Fruit fly (Drosophila melanogaster) whole organism, prepupa: Measurements from ENCODE around the gene CG31855.
A peak's percentile ranks its signal among the peaks of the same experiment; 100 is the strongest.

Experiments used
- Blimp-1 ChIP-seq: fragments of 200-800 bp; sonication (Bioruptor generic); optimal IDR thresholded peaks from 3 replicates; lab custom pipeline; 2017; ENCODE audit warnings: missing biosample characterization, missing genetic modification characterization, mild to moderate bottlenecking, moderate library complexity, missing genetic modification reagents
- CG10669 ChIP-seq: fragments of 200-800 bp; sonication (Bioruptor generic); optimal IDR thresholded peaks from 3 replicates; lab custom pipeline; 2018; ENCODE audit warnings: missing biosample characterization, mild to moderate bottlenecking, missing genetic modification characterization, moderate library complexity
- CG11294 ChIP-seq: fragments of 200-800 bp; sonication (Bioruptor generic); IDR thresholded peaks from 2 replicates; pipeline ENCODE4 v1.3.6; 2022; ENCODE audit warnings: missing biosample characterization, missing genetic modification characterization
- CG11762 ChIP-seq: fragments of 200-800 bp; sonication (Bioruptor generic); optimal IDR thresholded peaks from 3 replicates; lab custom pipeline; 2016; ENCODE audit warnings: missing biosample characterization, missing genetic modification characterization; ENCODE audit not compliant: insufficient read depth
- CG15336 ChIP-seq: fragments of 200-800 bp; sonication (Bioruptor generic); IDR thresholded peaks from 2 replicates; pipeline ENCODE4 v1.3.6; 2022; ENCODE audit warnings: missing biosample characterization, missing genetic modification characterization
- CG1621 ChIP-seq: fragments of 200-800 bp; sonication (Bioruptor generic); optimal IDR thresholded peaks from 3 replicates; lab custom pipeline; 2018; ENCODE audit warnings: missing biosample characterization, mild to moderate bottlenecking, missing genetic modification characterization
- CG16779 ChIP-seq: fragments of 200-800 bp; sonication (Bioruptor generic); optimal IDR thresholded peaks from 3 replicates; lab custom pipeline; 2017; ENCODE audit warnings: missing biosample characterization, mild to moderate bottlenecking, missing genetic modification characterization
- CG3032 ChIP-seq: fragments of 200-800 bp; optimal IDR thresholded peaks from 2 replicates; lab custom pipeline; 2019; ENCODE audit warnings: missing biosample characterization, mild to moderate bottlenecking, missing genetic modification characterization, moderate library complexity
- CG31627 ChIP-seq: fragments of 200-800 bp; sonication (Bioruptor generic); optimal IDR thresholded peaks from 3 replicates; lab custom pipeline; 2016; ENCODE audit warnings: missing biosample characterization, missing genetic modification characterization
- CG34406 ChIP-seq: fragments of 200-800 bp; sonication (Bioruptor generic); optimal IDR thresholded peaks from 3 replicates; lab custom pipeline; 2016; ENCODE audit warnings: missing biosample characterization, missing genetic modification characterization
- CG3919 ChIP-seq: fragments of 200-800 bp; sonication (Bioruptor generic); optimal IDR thresholded peaks from 3 replicates; lab custom pipeline; 2016; ENCODE audit warnings: missing biosample characterization, missing genetic modification characterization
- CG4318 ChIP-seq: fragments of 200-800 bp; sonication (Bioruptor generic); optimal IDR thresholded peaks from 3 replicates; lab custom pipeline; 2017; ENCODE audit warnings: missing biosample characterization, mild to moderate bottlenecking, missing genetic modification characterization
- CG6163 ChIP-seq: fragments of 200-800 bp; sonication (Bioruptor generic); IDR thresholded peaks from 3 replicates; pipeline ENCODE4 v1.3.6; 2022; ENCODE audit warnings: missing biosample characterization, missing genetic modification characterization
- CG6792 ChIP-seq: fragments of 200-800 bp; sonication (Bioruptor generic); optimal IDR thresholded peaks from 3 replicates; lab custom pipeline; 2016; ENCODE audit warnings: missing biosample characterization, missing genetic modification characterization
- CG6808 ChIP-seq: fragments of 200-800 bp; sonication (Bioruptor generic); optimal IDR thresholded peaks from 3 replicates; lab custom pipeline; 2017; ENCODE audit warnings: missing biosample characterization, missing genetic modification characterization, mild to moderate bottlenecking, moderate library complexity, missing genetic modification reagents
- CG6854 ChIP-seq: fragments of 200-800 bp; sonication (Bioruptor generic); optimal IDR thresholded peaks from 2 replicates; lab custom pipeline; 2017; ENCODE audit warnings: missing biosample characterization, mild to moderate bottlenecking, missing genetic modification characterization
- CG7368 ChIP-seq: fragments of 200-800 bp; sonication (Bioruptor generic); optimal IDR thresholded peaks from 3 replicates; lab custom pipeline; 2016; ENCODE audit warnings: missing biosample characterization, missing genetic modification characterization
- CG8319 ChIP-seq: fragments of 200-800 bp; sonication (Bioruptor generic); optimal IDR thresholded peaks from 3 replicates; lab custom pipeline; 2016; ENCODE audit warnings: missing biosample characterization, missing genetic modification characterization
- CG8632 ChIP-seq: fragments of 200-800 bp; sonication (Bioruptor generic); optimal IDR thresholded peaks from 3 replicates; lab custom pipeline; 2016; ENCODE audit warnings: missing biosample characterization, missing genetic modification characterization
- CG9139 ChIP-seq: fragments of 200-800 bp; sonication (Bioruptor generic); optimal IDR thresholded peaks from 3 replicates; lab custom pipeline; 2017; ENCODE audit warnings: missing biosample characterization, mild to moderate bottlenecking, missing genetic modification characterization
- Eip93F ChIP-seq: fragments of 200-800 bp; sonication (Bioruptor generic); optimal IDR thresholded peaks from 2 replicates; lab custom pipeline; 2016; ENCODE audit warnings: missing biosample characterization, mild to moderate bottlenecking, missing genetic modification characterization
- Ets21C ChIP-seq: fragments of 200-800 bp; sonication (Bioruptor generic); optimal IDR thresholded peaks from 3 replicates; lab custom pipeline; 2016; ENCODE audit warnings: missing biosample characterization, missing genetic modification characterization
- Ets96B ChIP-seq: fragments of 200-800 bp; optimal IDR thresholded peaks from 2 replicates; lab custom pipeline; 2019; ENCODE audit warnings: missing biosample characterization, mild to moderate bottlenecking, missing genetic modification characterization, moderate library complexity
- Hr38 ChIP-seq: sonication (Bioruptor generic); optimal IDR thresholded peaks from 2 replicates; lab custom pipeline; 2016; ENCODE audit warnings: missing biosample characterization, missing genetic modification characterization
- Hr39 ChIP-seq: fragments of 200-800 bp; sonication (Bioruptor generic); optimal IDR thresholded peaks from 2 replicates; lab custom pipeline; 2016; ENCODE audit warnings: missing biosample characterization, missing genetic modification characterization
- Hr4 ChIP-seq: fragments of 200-800 bp; sonication (Bioruptor generic); optimal IDR thresholded peaks from 3 replicates; lab custom pipeline; 2016; ENCODE audit warnings: missing biosample characterization, missing genetic modification characterization
- Met ChIP-seq: fragments of 200-800 bp; sonication (Bioruptor generic); optimal IDR thresholded peaks from 3 replicates; lab custom pipeline; 2016; ENCODE audit warnings: missing biosample characterization, missing genetic modification characterization
- OdsH ChIP-seq: fragments of 200-800 bp; sonication (Bioruptor generic); optimal IDR thresholded peaks from 3 replicates; lab custom pipeline; 2016; ENCODE audit warnings: missing biosample characterization, missing genetic modification characterization
- Smox ChIP-seq: fragments of 200-800 bp; sonication (Bioruptor generic); optimal IDR thresholded peaks from 3 replicates; lab custom pipeline; 2016; ENCODE audit warnings: missing biosample characterization, missing genetic modification characterization
- Sox15 ChIP-seq: fragments of 200-800 bp; sonication (Bioruptor generic); optimal IDR thresholded peaks from 3 replicates; lab custom pipeline; 2016; ENCODE audit warnings: missing biosample characterization, missing genetic modification characterization
- acj6 ChIP-seq: fragments of 200-800 bp; sonication (Bioruptor generic); optimal IDR thresholded peaks from 3 replicates; lab custom pipeline; 2016; ENCODE audit warnings: missing biosample characterization, missing genetic modification characterization
- cyc ChIP-seq: fragments of 200-800 bp; sonication (Bioruptor generic); optimal IDR thresholded peaks from 3 replicates; lab custom pipeline; 2016; ENCODE audit warnings: missing biosample characterization, missing genetic modification characterization
- dac ChIP-seq: fragments of 200-800 bp; sonication (Bioruptor generic); optimal IDR thresholded peaks from 2 replicates; lab custom pipeline; 2017; ENCODE audit warnings: missing biosample characterization, mild to moderate bottlenecking, missing genetic modification characterization
- dsx ChIP-seq: fragments of 200-800 bp; optimal IDR thresholded peaks from 3 replicates; lab custom pipeline; 2019; ENCODE audit warnings: missing biosample characterization, mild to moderate bottlenecking, missing genetic modification characterization, moderate library complexity; ENCODE audit not compliant: poor library complexity, severe bottlenecking
- esn ChIP-seq: fragments of 200-800 bp; sonication (Bioruptor generic); optimal IDR thresholded peaks from 2 replicates; lab custom pipeline; 2016; ENCODE audit warnings: missing biosample characterization, mild to moderate bottlenecking, missing genetic modification characterization, moderate library complexity
- fd85E ChIP-seq: fragments of 200-800 bp; sonication (Bioruptor generic); optimal IDR thresholded peaks from 3 replicates; lab custom pipeline; 2016; ENCODE audit warnings: missing biosample characterization, missing genetic modification characterization
- fkh ChIP-seq: fragments of 200-800 bp; sonication (Bioruptor generic); optimal IDR thresholded peaks from 3 replicates; lab custom pipeline; 2017; ENCODE audit warnings: missing biosample characterization, mild to moderate bottlenecking, missing genetic modification characterization, moderate library complexity
- net ChIP-seq: fragments of 200-800 bp; sonication (Bioruptor generic); optimal IDR thresholded peaks from 3 replicates; lab custom pipeline; 2016; ENCODE audit warnings: missing biosample characterization, missing genetic modification characterization
- pdm3 ChIP-seq: fragments of 200-800 bp; sonication (Bioruptor generic); optimal IDR thresholded peaks from 3 replicates; lab custom pipeline; 2016; ENCODE audit warnings: missing biosample characterization, missing genetic modification characterization
- salr ChIP-seq, 2 experiments: fragments of 200-800 bp; sonication (Bioruptor generic); optimal IDR thresholded peaks; 3 replicates each; lab custom pipeline; 2016 to 2018; ENCODE audit warnings: missing biosample characterization in 2 of 2, missing genetic modification characterization in 2 of 2, mild to moderate bottlenecking in 1 of 2
- spab ChIP-seq: fragments of 200-800 bp; sonication (Bioruptor generic); optimal IDR thresholded peaks from 2 replicates; lab custom pipeline; 2017; ENCODE audit warnings: missing biosample characterization, mild to moderate bottlenecking, missing genetic modification characterization, missing genetic modification reagents
- ss ChIP-seq, 2 experiments: fragments of 200-800 bp; sonication (Bioruptor generic); optimal IDR thresholded peaks; 2 replicates in 1 of 2; 3 replicates in 1 of 2; lab custom pipeline; 2017 to 2018; ENCODE audit warnings: mild to moderate bottlenecking in 2 of 2, missing biosample characterization in 2 of 2, missing genetic modification characterization in 2 of 2, moderate library complexity in 1 of 2
- svp ChIP-seq: fragments of 200-800 bp; sonication (Bioruptor generic); peaks from one replicate; lab custom pipeline; 2016; ENCODE audit warnings: missing biosample characterization, missing genetic modification characterization
- topi ChIP-seq: fragments of 200-800 bp; sonication (Bioruptor generic); optimal IDR thresholded peaks from 3 replicates; lab custom pipeline; 2016; ENCODE audit warnings: missing biosample characterization, missing genetic modification characterization
- vri ChIP-seq: fragments of 200-800 bp; sonication (Bioruptor generic); optimal IDR thresholded peaks from 3 replicates; lab custom pipeline; 2016; ENCODE audit warnings: missing biosample characterization, mild to moderate bottlenecking, missing genetic modification characterization

The CG31855 gene

DNA sequence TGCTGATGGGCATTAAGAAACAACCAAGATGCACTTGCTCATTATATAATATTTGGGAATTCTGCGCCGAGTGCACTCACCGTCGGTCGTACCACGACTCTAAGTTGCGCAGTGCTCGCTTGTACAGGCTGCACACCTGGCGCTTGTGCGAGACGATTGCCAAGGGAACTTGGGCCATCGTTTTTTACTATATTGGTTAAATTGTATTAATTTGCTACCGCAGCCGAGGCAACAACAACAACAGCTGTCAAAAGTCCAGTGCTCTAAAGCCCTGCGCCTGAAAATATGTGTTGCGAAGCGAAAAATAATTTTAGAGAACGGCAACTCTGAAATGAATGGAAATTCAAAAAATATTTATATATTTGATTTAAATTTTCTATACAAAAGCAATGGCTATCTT, 1.8 kb downstream of the CG31855 start, which contains the start of gene ND-B22 (continued):
- no peak for TF ChIP-seq Sox15
- peak; percentile 18 for TF ChIP-seq CG3919
- TF ChIP-seq acj6 (GFP tag; lab: Kevin White, UChicago), result no peak
- peak; percentile 0 for TF ChIP-seq Hr4 (GFP tag; lab: Kevin White, UChicago)
- TF ChIP-seq CG11762 (GFP tag; lab: Kevin White, UChicago), result no peak
- no peak for TF ChIP-seq CG4318
- TF ChIP-seq CG16779 (tag; lab: Kevin White, UChicago), result no peak
- TF ChIP-seq topi (GFP tag; lab: Kevin White, UChicago), result peak; percentile 51
- peak; percentile 27 for TF ChIP-seq OdsH
- TF ChIP-seq salr (GFP tag; optimal IDR thresholded peaks at IDR 0.05; lab: Kevin White, UChicago), result no peak
- TF ChIP-seq CG7368 (GFP tag; lab: Kevin White, UChicago), result no peak

DNA sequence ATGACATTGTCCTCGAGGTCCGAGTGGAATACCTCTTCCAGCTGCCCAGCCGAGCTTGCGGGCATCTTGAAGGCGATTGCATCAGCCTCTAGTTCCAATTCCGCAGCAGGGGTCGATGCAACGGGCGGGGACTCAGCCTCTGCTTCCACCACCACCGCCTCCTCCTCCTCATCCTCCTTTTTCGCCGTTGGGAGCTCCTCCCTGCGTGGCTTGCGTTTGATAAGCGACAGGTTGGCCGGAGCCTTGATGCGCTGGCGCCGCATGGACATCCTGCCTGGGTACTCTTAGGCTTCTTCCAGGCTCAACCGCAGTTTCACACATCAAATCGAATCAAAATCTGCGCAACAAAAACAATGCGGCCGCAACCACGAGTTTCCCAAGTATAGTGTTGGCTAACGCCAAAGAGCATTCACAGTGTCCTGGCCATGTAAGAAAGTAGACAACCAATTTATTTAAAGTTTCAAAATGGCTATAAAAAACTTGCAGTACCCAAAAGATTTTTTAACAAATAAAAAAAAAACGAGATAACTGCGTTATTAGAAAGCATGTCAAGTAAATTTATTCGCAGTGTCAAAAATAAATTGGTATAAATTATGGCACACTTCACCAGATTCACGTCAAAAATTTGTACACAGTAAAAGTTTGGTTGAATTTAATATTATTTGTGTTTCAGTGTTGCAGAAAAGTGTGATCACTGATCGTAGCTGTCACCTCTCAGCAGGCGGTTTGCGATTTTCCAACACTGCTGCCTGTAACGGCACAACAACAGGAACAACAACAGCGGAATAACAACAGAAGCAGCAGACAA, 4.6 kb downstream of the CG31855 start, which contains the start of the genes Bdp1 and CG6565:
Gene Bdp1, minus strand, starts transcription at position 456 of the 808 bp plus-strand sequence.
Gene CG6565, plus strand, starts transcription at position 585 of the 808 bp plus-strand sequence.
- TF ChIP-seq acj6 (GFP tag; lab: Kevin White, UChicago) (peak; percentile 99), Blimp-1 (peak; percentile 86), ss (GFP tag; optimal IDR thresholded peaks at IDR 0.05; lab: Kevin White, UChicago) (peak in 1 of 2 experiments; percentile 93), cyc (peak; percentile 99), CG8319 (GFP tag; lab: Kevin White, UChicago) (peak; percentile 97), CG11762 (GFP tag; lab: Kevin White, UChicago) (peak; percentile 97), fkh (GFP tag; lab: Kevin White, UChicago) (peak; percentile 84), topi (GFP tag; lab: Kevin White, UChicago) (peak; percentile 98), Eip93F (peak; percentile 62), CG6792 (peak; percentile 95), pdm3 (GFP tag; lab: Kevin White, UChicago) (peak; percentile 98), Smox (GFP tag; lab: Kevin White, UChicago) (peak; percentile 97), CG3032 (tag; lab: Kevin White, UChicago) (peak; percentile 95), fd85E (no peak), CG1621 (tag; lab: Kevin White, UChicago) (peak; percentile 83), vri (GFP tag; lab: Kevin White, UChicago) (peak; percentile 92), CG16779 (tag; lab: Kevin White, UChicago) (peak; percentile 87), CG8632 (GFP tag; lab: Kevin White, UChicago) (peak; percentile 94), CG4318 (peak; percentile 99), net (peak; percentile 95), CG9139 (GFP tag; lab: Kevin White, UChicago) (no peak), OdsH (peak; percentile 99), CG31627 (GFP tag; lab: Kevin White, UChicago) (peak; percentile 99), CG6854 (GFP tag; lab: Kevin White, UChicago) (peak; percentile 82), Sox15 (peak; percentile 99), Hr4 (GFP tag; lab: Kevin White, UChicago) (peak; percentile 98), Met (GFP tag; lab: Kevin White, UChicago) (peak; percentile 97), Hr38 (peak; percentile 92), Ets96B (peak; percentile 92), dsx (GFP tag; lab: Kevin White, UChicago) (peak; percentile 83), spab (GFP tag; lab: Kevin White, UChicago) (peak; percentile 90), Hr39 (peak; percentile 99), CG15336 (GFP tag; lab: Robert Waterston, UW) (peak; percentile 90), CG34406 (GFP tag; lab: Kevin White, UChicago) (peak; percentile 96), CG6808 (peak; percentile 92), CG3919 (peak; percentile 96), esn (peak; percentile 99), svp (GFP tag; lab: Kevin White, UChicago) (no peak), dac (GFP tag; lab: Kevin White, UChicago) (peak; percentile 97), salr (GFP tag; optimal IDR thresholded peaks at IDR 0.05; lab: Kevin White, UChicago) (peak; percentile 88 to 98), CG7368 (GFP tag; lab: Kevin White, UChicago) (peak; percentile 92), Ets21C (peak; percentile 99), CG10669 (GFP tag; lab: Kevin White, UChicago) (peak; percentile 96), CG11294 (GFP tag; lab: Robert Waterston, UW) (peak; percentile 93), CG6163 (peak; percentile 88)
